Fruit fly (Drosophila melanogaster) whole organism, pupa: ENCODE data around the gene Uros1.

Experiments used
- CG12605 ChIP-seq: fragments of 200-800 bp; sonication (Bioruptor generic); IDR thresholded peaks from 2 replicates; pipeline ENCODE4 v1.3.6; 2022; ENCODE audit warnings: missing biosample characterization, missing genetic modification characterization
- CG13204 ChIP-seq: fragments of 200-800 bp; sonication (Bioruptor generic); optimal IDR thresholded peaks from 2 replicates; lab custom pipeline; 2018; ENCODE audit warnings: missing biosample characterization, mild to moderate bottlenecking, missing genetic modification characterization, moderate library complexity
- D1 ChIP-seq: fragments of 200-800 bp; sonication (Bioruptor generic); optimal IDR thresholded peaks from 2 replicates; lab custom pipeline; 2018; ENCODE audit warnings: missing biosample characterization, mild to moderate bottlenecking, missing genetic modification characterization, moderate library complexity
- EcR ChIP-seq: fragments of 200-800 bp; sonication (Bioruptor generic); optimal IDR thresholded peaks from 3 replicates; lab custom pipeline; 2019; ENCODE audit warnings: missing biosample characterization, missing genetic modification characterization, mild to moderate bottlenecking, moderate library complexity, missing genetic modification reagents
- Ets98B ChIP-seq: fragments of 200-800 bp; sonication (Bioruptor generic); IDR thresholded peaks from 2 replicates; pipeline ENCODE4 v1.3.6; 2022; ENCODE audit warnings: missing biosample characterization, missing genetic modification characterization
- Pif1A ChIP-seq: fragments of 200-800 bp; sonication (Bioruptor generic); optimal IDR thresholded peaks from 3 replicates; lab custom pipeline; 2016; ENCODE audit warnings: missing biosample characterization, missing genetic modification characterization
- Pif1B ChIP-seq: fragments of 200-800 bp; sonication (Bioruptor generic); optimal IDR thresholded peaks from 3 replicates; lab custom pipeline; 2016; ENCODE audit warnings: missing biosample characterization, missing genetic modification characterization
- rn ChIP-seq: fragments of 200-800 bp; sonication (Bioruptor generic); IDR thresholded peaks from 2 replicates; pipeline ENCODE4 v1.3.6; 2022; ENCODE audit warnings: missing biosample characterization, missing genetic modification characterization

- peak; percentile 35 for TF ChIP-seq rn (GFP tag; lab: Robert Waterston, UW)
- TF ChIP-seq EcR (GFP tag; lab: Kevin White, UChicago), result peak; percentile 32
- peak; percentile 65 for TF ChIP-seq CG13204 (GFP tag; lab: Kevin White, UChicago)
- TF ChIP-seq Ets98B (GFP tag; lab: Robert Waterston, UW), result peak; percentile 40
- TF ChIP-seq CG12605 (GFP tag; lab: Robert Waterston, UW), result peak; percentile 77
- TF ChIP-seq Pif1A (GFP tag; lab: Kevin White, UChicago), result peak; percentile 70
- no peak for TF ChIP-seq D1
- TF ChIP-seq Pif1B (GFP tag; lab: Kevin White, UChicago), result peak; percentile 51
Measured at dm6 chrX:8897859-8898427, 2.1 kb downstream of the Uros1 start, which contains the start of gene Moe.
